Worm (Caenorhabditis elegans) whole organism, L3 larva: Measurements from ENCODE around the gene Y73B6BL.22.
A peak's percentile ranks its signal among the peaks of the same experiment; 100 is the strongest.

Source experiments
- ZK546.5 ChIP-seq: sonication (generic microtip); optimal IDR thresholded peaks from 2 replicates; lab custom pipeline; 2017; ENCODE audit warnings: missing biosample characterization, missing genetic modification characterization
- aly-2 ChIP-seq: fragments of 150-350 bp; optimal IDR thresholded peaks from 2 replicates; lab custom pipeline; 2014; ENCODE audit warnings: missing biosample characterization, missing genetic modification characterization
- ceh-9 ChIP-seq: sonication (generic microtip); optimal IDR thresholded peaks from 2 replicates; lab custom pipeline; 2018; ENCODE audit warnings: missing biosample characterization, missing genetic modification characterization
- daf-12 ChIP-seq: fragments of 150-350 bp; optimal IDR thresholded peaks from 2 replicates; lab custom pipeline; 2014; ENCODE audit warnings: missing biosample characterization, missing genetic modification reagents, missing genetic modification characterization
- egl-5 ChIP-seq: fragments of 150-350 bp; optimal IDR thresholded peaks from 2 replicates; lab custom pipeline; 2017; ENCODE audit warnings: missing biosample characterization, missing genetic modification reagents, missing genetic modification characterization, inconsistent platforms
- elt-1 ChIP-seq: fragments of 150-350 bp; optimal IDR thresholded peaks from 2 replicates; lab custom pipeline; 2014; ENCODE audit warnings: missing biosample characterization, missing genetic modification characterization
- elt-3 ChIP-seq, 3 experiments: fragments of 150-350 bp in 1 of 3; sonication (generic microtip) in 2 of 3; optimal IDR thresholded peaks; 2 replicates in 2 of 3; 4 replicates in 1 of 3; lab custom pipeline; 2014 to 2017; ENCODE audit warnings: missing biosample characterization in 3 of 3, missing genetic modification characterization in 3 of 3
- fkh-10 ChIP-seq: sonication (generic microtip); optimal IDR thresholded peaks from 2 replicates; lab custom pipeline; 2017; ENCODE audit warnings: missing biosample characterization, missing genetic modification reagents, missing genetic modification characterization
- fkh-2 ChIP-seq: fragments of 150-350 bp; optimal IDR thresholded peaks from 2 replicates; lab custom pipeline; 2014; ENCODE audit warnings: missing biosample characterization, missing genetic modification reagents, missing genetic modification characterization
- fos-1 ChIP-seq: fragments of 150-350 bp; optimal IDR thresholded peaks from 2 replicates; lab custom pipeline; 2014; ENCODE audit warnings: missing biosample characterization, missing genetic modification characterization
- hmg-11 ChIP-seq: sonication (generic microtip); optimal IDR thresholded peaks from 2 replicates; lab custom pipeline; 2016; ENCODE audit warnings: missing genetic modification characterization, missing compliant biosample characterization
- jun-1 ChIP-seq: fragments of 150-350 bp; optimal IDR thresholded peaks from 2 replicates; lab custom pipeline; 2014; ENCODE audit warnings: missing biosample characterization, missing genetic modification reagents, missing genetic modification characterization
- lin-39 ChIP-seq: fragments of 150-350 bp; optimal IDR thresholded peaks from 2 replicates; lab custom pipeline; 2018; ENCODE audit warnings: missing biosample characterization, missing genetic modification reagents, missing genetic modification characterization
- mdl-1 ChIP-seq: fragments of 150-350 bp; optimal IDR thresholded peaks from 2 replicates; lab custom pipeline; 2014; ENCODE audit warnings: missing biosample characterization, missing genetic modification characterization
- mml-1 ChIP-seq: fragments of 150-350 bp; sonication (generic microtip); optimal IDR thresholded peaks from 3 replicates; lab custom pipeline; 2014; ENCODE audit warnings: missing biosample characterization, missing genetic modification characterization
- nfya-1 ChIP-seq: sonication (generic microtip); optimal IDR thresholded peaks from 2 replicates; lab custom pipeline; 2017; ENCODE audit warnings: missing genetic modification characterization, mild to moderate bottlenecking, missing compliant biosample characterization, antibody characterized with exemption, moderate library complexity; ENCODE audit not compliant: insufficient read depth
- nhr-11 ChIP-seq: fragments of 150-350 bp; optimal IDR thresholded peaks from 2 replicates; lab custom pipeline; 2014; ENCODE audit warnings: missing biosample characterization, missing genetic modification characterization
- nhr-12 ChIP-seq: fragments of 150-350 bp; optimal IDR thresholded peaks from 2 replicates; lab custom pipeline; 2014; ENCODE audit warnings: missing biosample characterization, missing genetic modification characterization
- nhr-23 ChIP-seq: fragments of 150-350 bp; optimal IDR thresholded peaks from 2 replicates; lab custom pipeline; 2014; ENCODE audit warnings: missing biosample characterization, missing genetic modification reagents, missing genetic modification characterization
- nhr-237 ChIP-seq: fragments of 150-350 bp; optimal IDR thresholded peaks from 2 replicates; lab custom pipeline; 2014; ENCODE audit warnings: missing biosample characterization, missing genetic modification characterization
- nhr-28 ChIP-seq: fragments of 150-350 bp; optimal IDR thresholded peaks from 2 replicates; lab custom pipeline; 2014; ENCODE audit warnings: missing biosample characterization, missing genetic modification characterization
- nhr-43 ChIP-seq: sonication (generic microtip); optimal IDR thresholded peaks from 2 replicates; lab custom pipeline; 2016; ENCODE audit warnings: mild to moderate bottlenecking, missing genetic modification characterization, missing compliant biosample characterization; ENCODE audit not compliant: poor library complexity, severe bottlenecking
- nhr-76 ChIP-seq: fragments of 150-350 bp; sonication (generic microtip); optimal IDR thresholded peaks from 5 replicates; lab custom pipeline; 2014; ENCODE audit warnings: missing biosample characterization, missing genetic modification characterization
- nhr-77 ChIP-seq: fragments of 150-350 bp; optimal IDR thresholded peaks from 2 replicates; lab custom pipeline; 2014; ENCODE audit warnings: missing biosample characterization, missing genetic modification characterization
- pha-4 ChIP-seq: fragments of 150-350 bp; optimal IDR thresholded peaks from 2 replicates; lab custom pipeline; 2014; ENCODE audit warnings: missing biosample characterization, missing genetic modification reagents, missing genetic modification characterization
- pqm-1 ChIP-seq: fragments of 150-350 bp; optimal IDR thresholded peaks from 2 replicates; lab custom pipeline; 2017; ENCODE audit warnings: missing biosample characterization, missing genetic modification characterization, inconsistent platforms
- sea-2 ChIP-seq: fragments of 150-350 bp; sonication (generic microtip); optimal IDR thresholded peaks from 4 replicates; lab custom pipeline; 2014; ENCODE audit warnings: missing biosample characterization, missing genetic modification reagents, missing genetic modification characterization
- snpc-4 ChIP-seq: fragments of 150-350 bp; optimal IDR thresholded peaks from 2 replicates; lab custom pipeline; 2014; ENCODE audit warnings: missing biosample characterization, missing genetic modification characterization
- unc-39 ChIP-seq: sonication (generic microtip); optimal IDR thresholded peaks from 4 replicates; lab custom pipeline; 2017; ENCODE audit warnings: missing biosample characterization, missing genetic modification characterization
- unc-62 ChIP-seq: fragments of 150-350 bp; sonication (generic microtip); optimal IDR thresholded peaks from 4 replicates; lab custom pipeline; 2014; ENCODE audit warnings: missing biosample characterization, missing genetic modification reagents, missing genetic modification characterization
- ztf-4 ChIP-seq: fragments of 150-350 bp; optimal IDR thresholded peaks from 2 replicates; lab custom pipeline; 2014; ENCODE audit warnings: missing biosample characterization, missing genetic modification characterization

Gene Y73B6BL.22

ce11 chrIV:6391566-6391965 lies 24.9 kb downstream of the Y73B6BL.22 start:
- TF ChIP-seq elt-3 (tag; optimal IDR thresholded peaks at IDR 0.05; lab: Kevin White, UChicago) = no peak
- TF ChIP-seq nfya-1 (tag; lab: Kevin White, UChicago) = peak; percentile 86
- TF ChIP-seq nhr-28 (tag; lab: Kevin White, UChicago) = no peak
- no peak for TF ChIP-seq pha-4 (tag; lab: Kevin White, UChicago)
- TF ChIP-seq, all 47 proteins: peak for 1

ce11 chrIV:6388550-6388949 lies 27.9 kb downstream of the Y73B6BL.22 start:
- TF ChIP-seq egl-5 (tag; lab: Kevin White, UChicago) = no peak

- TF ChIP-seq fkh-10 (GFP tag; lab: Kevin White, UChicago) (peak; percentile 38), ztf-4 (tag; lab: Kevin White, UChicago) (no peak)
Measured at ce11 chrIV:6385010-6385409, 31.4 kb downstream of the Y73B6BL.22 start.

ce11 chrIV:6383970-6384369 lies 32.5 kb downstream of the Y73B6BL.22 start, which contains the start of gene shl-1:
Gene shl-1 (minus strand): TSS chrIV:6384070.
- TF ChIP-seq mml-1 (tag; lab: Kevin White, UChicago) (no peak), unc-62 (no peak), unc-39 (tag; lab: Kevin White, UChicago) (no peak), daf-12 (no peak), nhr-77 (tag; lab: Kevin White, UChicago) (no peak), sea-2 (GFP tag; lab: Kevin White, UChicago) (no peak), nhr-28 (tag; lab: Kevin White, UChicago) (no peak), egl-5 (tag; lab: Kevin White, UChicago) (no peak), nhr-23 (tag; lab: Kevin White, UChicago) (no peak), elt-1 (tag; lab: Kevin White, UChicago) (no peak), fos-1 (tag; lab: Kevin White, UChicago) (no peak), pha-4 (tag; lab: Kevin White, UChicago) (no peak), ZK546.5 (tag; lab: Kevin White, UChicago) (no peak), nhr-76 (tag; lab: Kevin White, UChicago) (no peak), lin-39 (tag; lab: Kevin White, UChicago) (no peak), ceh-9 (tag; lab: Kevin White, UChicago) (no peak), snpc-4 (no peak), nhr-11 (tag; lab: Kevin White, UChicago) (no peak)

ce11 chrIV:6378398-6378797 lies 38.1 kb downstream of the Y73B6BL.22 start:
- TF ChIP-seq jun-1 (tag; lab: Kevin White, UChicago) (no peak), nhr-23 (tag; lab: Kevin White, UChicago) (no peak), aly-2 (tag; lab: Kevin White, UChicago) (no peak), nhr-12 (tag; lab: Kevin White, UChicago) (no peak), snpc-4 (no peak), mml-1 (tag; lab: Kevin White, UChicago) (no peak), nfya-1 (tag; lab: Kevin White, UChicago) (no peak), mdl-1 (tag; lab: Kevin White, UChicago) (no peak), pqm-1 (no peak), fkh-2 (tag; lab: Kevin White, UChicago) (no peak), nhr-237 (tag; lab: Kevin White, UChicago) (no peak), elt-1 (tag; lab: Kevin White, UChicago) (no peak), nhr-28 (tag; lab: Kevin White, UChicago) (no peak), fos-1 (tag; lab: Kevin White, UChicago) (no peak), hmg-11 (no peak), ZK546.5 (tag; lab: Kevin White, UChicago) (no peak), unc-39 (tag; lab: Kevin White, UChicago) (no peak), nhr-43 (no peak)
